Worm (Caenorhabditis elegans) whole organism, L4 larva: ENCODE measurements around the gene C50B8.6.

ENCODE experiments used
- F26F4.8 ChIP-seq: fragments of 200-800 bp; sonication (Bioruptor generic); conservative IDR thresholded peaks from 2 replicates; pipeline ENCODE4 v1.3.6; 2022; ENCODE audit warnings: missing genetic modification characterization, missing compliant biosample characterization
- F37D6.2 ChIP-seq: sonication (generic microtip); optimal IDR thresholded peaks from 2 replicates; lab custom pipeline; 2016; ENCODE audit warnings: mild to moderate bottlenecking, missing genetic modification characterization, missing compliant biosample characterization
- F49E8.2 ChIP-seq: sonication (generic microtip); optimal IDR thresholded peaks from 2 replicates; lab custom pipeline; 2016; ENCODE audit warnings: missing compliant biosample characterization, mild to moderate bottlenecking, missing genetic modification characterization, borderline replicate concordance
- R02D3.7 ChIP-seq: fragments of 150-350 bp; sonication (generic microtip); optimal IDR thresholded peaks from 3 replicates; lab custom pipeline; 2014; ENCODE audit warnings: missing biosample characterization, missing genetic modification characterization
- T26A8.4 ChIP-seq: fragments of 200-800 bp; sonication (Bioruptor generic); IDR thresholded peaks from 2 replicates; pipeline ENCODE4 v1.3.6; 2022; ENCODE audit warnings: missing genetic modification characterization, missing compliant biosample characterization
- Y48G9A.11 ChIP-seq: fragments of 200-800 bp; sonication (Bioruptor generic); IDR thresholded peaks from 2 replicates; pipeline ENCODE4 v1.3.6; 2022; ENCODE audit warnings: missing genetic modification reagents, missing genetic modification characterization, missing compliant biosample characterization
- Y75B8A.6 ChIP-seq: fragments of 200-800 bp; sonication (Bioruptor generic); IDR thresholded peaks from 2 replicates; pipeline ENCODE4 v1.3.6; 2022; ENCODE audit warnings: missing genetic modification reagents, missing genetic modification characterization, missing compliant biosample characterization
- aha-1 ChIP-seq: fragments of 150-350 bp; peaks from one replicate; lab custom pipeline; 2014; ENCODE audit warnings: missing biosample characterization, missing genetic modification characterization
- ama-1 ChIP-seq: fragments of 150-350 bp; optimal IDR thresholded peaks from 2 replicates; lab custom pipeline; 2014; ENCODE audit warnings: inconsistent platforms, mixed read lengths
- ceh-20 ChIP-seq: fragments of 200-800 bp; sonication (Bioruptor generic); IDR thresholded peaks from 2 replicates; pipeline ENCODE4 v1.3.6; 2022; ENCODE audit warnings: missing genetic modification reagents, missing genetic modification characterization, missing compliant biosample characterization
- ceh-32 ChIP-seq: sonication (generic microtip); optimal IDR thresholded peaks from 2 replicates; lab custom pipeline; 2016; ENCODE audit warnings: mild to moderate bottlenecking, missing genetic modification characterization, missing compliant biosample characterization; ENCODE audit not compliant: poor library complexity
- ceh-44 ChIP-seq: fragments of 200-800 bp; sonication (Bioruptor generic); IDR thresholded peaks from 2 replicates; pipeline ENCODE4 v1.3.6; 2022; ENCODE audit warnings: missing genetic modification reagents, missing genetic modification characterization, missing compliant biosample characterization
- ctbp-1 ChIP-seq: fragments of 200-800 bp; sonication (Bioruptor generic); IDR thresholded peaks from 2 replicates; pipeline ENCODE4 v1.3.6; 2022; ENCODE audit warnings: missing genetic modification reagents, missing genetic modification characterization, missing compliant biosample characterization
- daf-12 ChIP-seq: fragments of 150-350 bp; optimal IDR thresholded peaks from 2 replicates; lab custom pipeline; 2014; ENCODE audit warnings: missing biosample characterization, missing genetic modification reagents, missing genetic modification characterization
- daf-16 ChIP-seq, 3 experiments: sonication (generic microtip); optimal IDR thresholded peaks; 2 replicates each; lab custom pipeline; 2016 to 2017; ENCODE audit warnings: missing genetic modification characterization in 3 of 3, missing genetic modification reagents in 3 of 3, mild to moderate bottlenecking in 2 of 3, missing compliant biosample characterization in 2 of 3, missing biosample characterization in 1 of 3, moderate library complexity in 1 of 3
- daf-19 ChIP-seq: fragments of 200-800 bp; sonication (Bioruptor generic); conservative IDR thresholded peaks from 2 replicates; pipeline ENCODE4 v1.3.6; 2022; ENCODE audit warnings: missing genetic modification characterization, missing compliant biosample characterization
- daf-8 ChIP-seq: fragments of 200-800 bp; sonication (Bioruptor generic); IDR thresholded peaks from 2 replicates; pipeline ENCODE4 v1.3.6; 2022; ENCODE audit warnings: missing genetic modification characterization, missing compliant biosample characterization
- dmd-6 ChIP-seq: fragments of 200-800 bp; sonication (Bioruptor generic); IDR thresholded peaks from 2 replicates; pipeline ENCODE4 v1.3.6; 2022; ENCODE audit warnings: missing genetic modification reagents, missing genetic modification characterization, missing compliant biosample characterization
- dmd-9 ChIP-seq: fragments of 200-800 bp; sonication (Bioruptor generic); IDR thresholded peaks from 2 replicates; pipeline ENCODE4 v1.3.6; 2022; ENCODE audit warnings: missing genetic modification reagents, missing genetic modification characterization, missing compliant biosample characterization
- dpl-1 ChIP-seq: fragments of 150-350 bp; optimal IDR thresholded peaks from 2 replicates; lab custom pipeline; 2014; ENCODE audit warnings: missing biosample characterization, missing genetic modification reagents, missing genetic modification characterization
- duxl-1 ChIP-seq: sonication (generic microtip); optimal IDR thresholded peaks from 2 replicates; lab custom pipeline; 2016; ENCODE audit warnings: mild to moderate bottlenecking, missing genetic modification characterization, moderate library complexity, missing compliant biosample characterization; ENCODE audit not compliant: poor library complexity
- dve-1 ChIP-seq: sonication (generic microtip); optimal IDR thresholded peaks from 2 replicates; lab custom pipeline; 2017; ENCODE audit warnings: antibody characterized with exemption, mild to moderate bottlenecking, missing genetic modification characterization, missing compliant biosample characterization; ENCODE audit not compliant: insufficient read depth
- hlh-30 ChIP-seq: sonication (generic microtip); optimal IDR thresholded peaks from 2 replicates; lab custom pipeline; 2017; ENCODE audit warnings: antibody characterized with exemption, mild to moderate bottlenecking, missing genetic modification characterization, missing compliant biosample characterization; ENCODE audit not compliant: insufficient read depth
- hmg-1.1 ChIP-seq: fragments of 200-800 bp; sonication (Bioruptor generic); IDR thresholded peaks from 2 replicates; pipeline ENCODE4 v1.3.6; 2022; ENCODE audit warnings: missing genetic modification reagents, missing genetic modification characterization, missing compliant biosample characterization
- jun-1 ChIP-seq: fragments of 150-350 bp; optimal IDR thresholded peaks from 2 replicates; lab custom pipeline; 2014; ENCODE audit warnings: missing biosample characterization, missing genetic modification reagents, missing genetic modification characterization
- lin-1 ChIP-seq: fragments of 200-800 bp; sonication (Bioruptor generic); IDR thresholded peaks from 2 replicates; pipeline ENCODE4 v1.3.6; 2022; ENCODE audit warnings: missing genetic modification reagents, missing genetic modification characterization, missing compliant biosample characterization
- lsy-2 ChIP-seq, 2 experiments: fragments of 150-350 bp in 1 of 2; sonication (generic microtip) in 1 of 2; optimal IDR thresholded peaks; 2 replicates each; lab custom pipeline; 2014 to 2017; ENCODE audit warnings: missing biosample characterization in 2 of 2, missing genetic modification characterization in 2 of 2
- mdt-29 ChIP-seq: fragments of 200-800 bp; sonication (Bioruptor generic); IDR thresholded peaks from 2 replicates; pipeline ENCODE4 v1.3.6; 2022; ENCODE audit warnings: missing genetic modification reagents, missing genetic modification characterization, missing compliant biosample characterization
- mep-1 ChIP-seq: fragments of 150-350 bp; sonication (generic microtip); optimal IDR thresholded peaks from 3 replicates; lab custom pipeline; 2014; ENCODE audit warnings: missing biosample characterization, missing genetic modification characterization
- mes-2 ChIP-seq: sonication (generic microtip); optimal IDR thresholded peaks from 2 replicates; lab custom pipeline; 2016; ENCODE audit warnings: missing genotype, mild to moderate bottlenecking, missing genetic modification characterization, missing compliant biosample characterization; ENCODE audit not compliant: poor library complexity, severe bottlenecking
- nhr-11 ChIP-seq: fragments of 150-350 bp; optimal IDR thresholded peaks from 2 replicates; lab custom pipeline; 2014; ENCODE audit warnings: missing biosample characterization, missing genetic modification characterization
- nhr-237 ChIP-seq: sonication (generic microtip); optimal IDR thresholded peaks from 2 replicates; lab custom pipeline; 2017; ENCODE audit warnings: missing biosample characterization, missing genetic modification characterization
- nhr-25 ChIP-seq: sonication (generic microtip); optimal IDR thresholded peaks from 2 replicates; lab custom pipeline; 2017; ENCODE audit warnings: missing genetic modification characterization, mild to moderate bottlenecking, missing compliant biosample characterization, antibody characterized with exemption, moderate library complexity, borderline replicate concordance; ENCODE audit not compliant: insufficient read depth
- nhr-48 ChIP-seq: sonication (generic microtip); optimal IDR thresholded peaks from 2 replicates; lab custom pipeline; 2016; ENCODE audit warnings: mild to moderate bottlenecking, missing genetic modification characterization, missing compliant biosample characterization
- rbr-2 ChIP-seq: sonication (generic microtip); optimal IDR thresholded peaks from 2 replicates; lab custom pipeline; 2016; ENCODE audit warnings: missing genotype, missing genetic modification characterization, missing compliant biosample characterization
- saeg-2 ChIP-seq: fragments of 200-800 bp; sonication (Bioruptor generic); IDR thresholded peaks from 2 replicates; pipeline ENCODE4 v1.3.6; 2022; ENCODE audit warnings: missing genetic modification reagents, missing genetic modification characterization, missing compliant biosample characterization
- sdz-12 ChIP-seq: fragments of 200-800 bp; sonication (Bioruptor generic); optimal IDR thresholded peaks from 2 replicates; lab custom pipeline; 2018; ENCODE audit warnings: mild to moderate bottlenecking, missing genetic modification characterization, missing compliant biosample characterization
- set-16 ChIP-seq: fragments of 200-800 bp; sonication (Bioruptor generic); IDR thresholded peaks from 2 replicates; pipeline ENCODE4 v1.3.6; 2022; ENCODE audit warnings: missing genetic modification reagents, missing genetic modification characterization, missing compliant biosample characterization
- spr-3 ChIP-seq: fragments of 200-800 bp; sonication (Bioruptor generic); optimal IDR thresholded peaks from 2 replicates; lab custom pipeline; 2018; ENCODE audit warnings: mild to moderate bottlenecking, missing genetic modification characterization, missing compliant biosample characterization
- unc-62 ChIP-seq, 3 experiments: fragments of 150-350 bp in 1 of 3; sonication (generic microtip); optimal IDR thresholded peaks in 2 of 3; peaks in 1 of 3; 1 replicate in 1 of 3; 2 replicates in 2 of 3; lab custom pipeline; 2014 to 2017; ENCODE audit warnings: missing biosample characterization in 3 of 3, missing genetic modification characterization in 3 of 3, missing genetic modification reagents in 3 of 3, missing genotype in 1 of 3
- zag-1 ChIP-seq: fragments of 150-350 bp; optimal IDR thresholded peaks from 2 replicates; lab custom pipeline; 2014; ENCODE audit warnings: missing biosample characterization, missing genetic modification characterization
- zip-11 ChIP-seq: fragments of 200-800 bp; sonication (Bioruptor generic); IDR thresholded peaks from 2 replicates; pipeline ENCODE4 v1.3.6; 2022; ENCODE audit warnings: missing genetic modification characterization, missing compliant biosample characterization
- zip-2 ChIP-seq: fragments of 150-350 bp; optimal IDR thresholded peaks from 2 replicates; lab custom pipeline; 2014; ENCODE audit warnings: missing biosample characterization, missing genetic modification characterization

The C50B8.6 gene

DNA sequence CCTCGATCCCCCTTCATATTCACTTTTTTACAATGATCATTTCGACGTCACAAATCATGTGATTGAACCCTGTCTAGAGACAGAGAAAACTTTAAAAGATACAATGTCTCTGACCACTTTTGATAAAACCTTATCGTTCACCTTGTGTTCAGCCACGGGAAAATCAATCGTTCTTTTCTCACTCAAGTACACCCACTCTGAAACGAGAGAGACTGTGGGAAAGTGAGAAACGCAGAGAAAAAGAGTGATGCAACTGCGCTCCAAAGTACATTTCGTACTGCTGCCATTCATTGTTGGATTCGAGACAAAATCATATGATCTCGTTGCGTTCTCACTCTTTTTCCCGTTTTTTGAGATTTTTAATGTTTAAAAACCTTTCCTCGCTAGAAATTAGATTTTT lies 13.6 kb upstream of the C50B8.6 start (continued):
- TF ChIP-seq F49E8.2 (tag; lab: Kevin White, UChicago) = no peak
- TF ChIP-seq daf-16 (GFP tag; optimal IDR thresholded peaks at IDR 0.05; lab: Kevin White, UChicago) = peak in 1 of 2 experiments; percentile 33
- TF ChIP-seq daf-16 (tag; optimal IDR thresholded peaks at IDR 0.05; lab: Kevin White, UChicago) = peak; percentile 69
- TF ChIP-seq spr-3 (GFP tag; lab: Kevin White, UChicago) = peak; percentile 8
- TF ChIP-seq lsy-2 (tag; optimal IDR thresholded peaks at IDR 0.05; lab: Kevin White, UChicago) = peak; percentile 45 to 91
- TF ChIP-seq nhr-11 (tag; lab: Kevin White, UChicago) = peak; percentile 90
- no peak for TF ChIP-seq daf-8 (GFP tag; lab: Robert Waterston, UW)
- peak; percentile 88 for TF ChIP-seq dmd-6 (GFP tag; lab: Robert Waterston, UW)
- TF ChIP-seq jun-1 (tag; lab: Kevin White, UChicago) = peak; percentile 17
- peak; percentile 83 for TF ChIP-seq mdt-29
- TF ChIP-seq daf-12 (tag; lab: Kevin White, UChicago) = no peak
- TF ChIP-seq mes-2 = peak; percentile 82
- TF ChIP-seq Y75B8A.6 (GFP tag; lab: Robert Waterston, UW) = no peak
- TF ChIP-seq T26A8.4 (GFP tag; lab: Robert Waterston, UW) = peak; percentile 81
- TF ChIP-seq dpl-1 (GFP tag; lab: Kevin White, UChicago) = peak; percentile 84
- no peak for TF ChIP-seq zip-11 (GFP tag; lab: Robert Waterston, UW)
- no peak for TF ChIP-seq F37D6.2 (tag; lab: Kevin White, UChicago)
- TF ChIP-seq sdz-12 (GFP tag; lab: Kevin White, UChicago) = no peak
- no peak; the same call in 1 of the 2 replicates for TF ChIP-seq Y48G9A.11 (GFP tag; lab: Robert Waterston, UW)
- TF ChIP-seq zag-1 (tag; lab: Kevin White, UChicago) = no peak
- peak; percentile 54; the same call in 1 of the 2 replicates for TF ChIP-seq lin-1 (GFP tag; lab: Robert Waterston, UW)
- TF ChIP-seq duxl-1 (tag; lab: Kevin White, UChicago) = peak; percentile 70
- no peak for TF ChIP-seq nhr-237 (tag; lab: Kevin White, UChicago)
- TF ChIP-seq nhr-25 = peak; percentile 47
- peak; percentile 95 for TF ChIP-seq mep-1 (tag; lab: Kevin White, UChicago)
- TF ChIP-seq ceh-32 (tag; lab: Kevin White, UChicago) = no peak
- TF ChIP-seq saeg-2 (GFP tag; lab: Robert Waterston, UW) = peak; percentile 71; the same call in 1 of the 2 replicates
- TF ChIP-seq ama-1 (lab: Kevin White, UChicago) = peak; percentile 83
- TF ChIP-seq rbr-2 (tag; lab: Kevin White, UChicago) = peak; percentile 78
- no peak for TF ChIP-seq zip-2 (tag; lab: Kevin White, UChicago)
- TF ChIP-seq ceh-44 (GFP tag; lab: Robert Waterston, UW) = 0 out of 2 replicates have a peak, but pooled peaks have one; percentile 28
- peak; percentile 74 for TF ChIP-seq aha-1 (tag; lab: Kevin White, UChicago)
- TF ChIP-seq F26F4.8 (GFP tag; lab: Robert Waterston, UW) = no peak
- TF ChIP-seq nhr-48 (tag; lab: Kevin White, UChicago) = peak; percentile 93
- TF ChIP-seq daf-19 = no peak
- TF ChIP-seq set-16 (GFP tag; lab: Robert Waterston, UW) = no peak
- no peak for TF ChIP-seq dmd-9 (GFP tag; lab: Robert Waterston, UW)
- TF ChIP-seq hmg-1.1 (GFP tag; lab: Robert Waterston, UW) = peak; percentile 77
- TF ChIP-seq dve-1 (tag; lab: Kevin White, UChicago) = peak; percentile 99
- peak; percentile 68 for TF ChIP-seq ceh-20 (GFP tag; lab: Robert Waterston, UW)
- TF ChIP-seq unc-62 (GFP tag; optimal IDR thresholded peaks at IDR 0.05 in 1 of 2; lab: Kevin White, UChicago) = peak in 1 of 2 experiments; percentile 80
- TF ChIP-seq unc-62 (tag; optimal IDR thresholded peaks at IDR 0.05; lab: Kevin White, UChicago) = no peak
- 0 out of 2 replicates have a peak, but pooled peaks have one; percentile 48 for TF ChIP-seq ctbp-1 (GFP tag; lab: Robert Waterston, UW)
- no peak for TF ChIP-seq R02D3.7 (tag; lab: Kevin White, UChicago)
- TF ChIP-seq hlh-30 (tag; lab: Kevin White, UChicago) = peak; percentile 99
